Fruit fly (Drosophila melanogaster) whole organism, embryonic: ENCODE results near the gene CG11600.

Source experiments
- Ada2b ChIP-seq: fragments of 200-800 bp; sonication (Bioruptor generic); IDR thresholded peaks from 2 replicates; pipeline ENCODE4 v1.3.6; 2022; ENCODE audit warnings: missing biosample characterization, missing genetic modification characterization
- Atf3 ChIP-seq: fragments of 200-800 bp; sonication (Bioruptor generic); optimal IDR thresholded peaks from 3 replicates; lab custom pipeline; 2016; ENCODE audit warnings: missing biosample characterization, missing genetic modification characterization
- Bteb2 ChIP-seq: fragments of 200-800 bp; sonication (Bioruptor generic); optimal IDR thresholded peaks from 2 replicates; lab custom pipeline; 2016; ENCODE audit warnings: missing biosample characterization, missing genetic modification characterization
- CG1024 ChIP-seq: fragments of 200-800 bp; sonication (Bioruptor generic); IDR thresholded peaks from 2 replicates; pipeline ENCODE4 v1.3.6; 2022; ENCODE audit warnings: missing biosample characterization, missing genetic modification characterization
- CG10543 ChIP-seq: fragments of 200-800 bp; sonication (Bioruptor generic); optimal IDR thresholded peaks from 3 replicates; lab custom pipeline; 2017; ENCODE audit warnings: missing biosample characterization, mild to moderate bottlenecking, missing genetic modification characterization, moderate library complexity
- CG10565 ChIP-seq: fragments of 200-800 bp; sonication (Bioruptor generic); optimal IDR thresholded peaks from 3 replicates; lab custom pipeline; 2016; ENCODE audit warnings: missing biosample characterization, mild to moderate bottlenecking, missing genetic modification characterization
- CG11560 ChIP-seq: fragments of 200-800 bp; sonication (Bioruptor generic); IDR thresholded peaks from 3 replicates; pipeline ENCODE4 v1.3.6; 2022; ENCODE audit warnings: missing biosample characterization, missing genetic modification characterization
- CG12155 ChIP-seq: fragments of 200-800 bp; sonication (Bioruptor generic); optimal IDR thresholded peaks from 3 replicates; lab custom pipeline; 2016; ENCODE audit warnings: missing biosample characterization, missing genetic modification characterization
- CG12236 ChIP-seq: fragments of 200-800 bp; sonication (Bioruptor generic); optimal IDR thresholded peaks from 2 replicates; lab custom pipeline; 2016; ENCODE audit warnings: missing biosample characterization, missing genetic modification characterization
- CG12299 ChIP-seq: fragments of 200-800 bp; sonication (Bioruptor generic); optimal IDR thresholded peaks from 2 replicates; lab custom pipeline; 2018; ENCODE audit warnings: missing biosample characterization, mild to moderate bottlenecking, missing genetic modification characterization
- CG12391 ChIP-seq: fragments of 200-800 bp; sonication (Bioruptor generic); optimal IDR thresholded peaks from 3 replicates; lab custom pipeline; 2018; ENCODE audit warnings: missing biosample characterization, mild to moderate bottlenecking, missing genetic modification characterization, moderate library complexity
- CG12659 ChIP-seq: fragments of 200-800 bp; sonication (Bioruptor generic); optimal IDR thresholded peaks from 3 replicates; lab custom pipeline; 2017; ENCODE audit warnings: mild to moderate bottlenecking, missing biosample characterization, missing genetic modification reagents, missing genetic modification characterization
- CG13123 ChIP-seq: fragments of 200-800 bp; sonication (Bioruptor generic); optimal IDR thresholded peaks from 2 replicates; lab custom pipeline; 2016; ENCODE audit warnings: missing biosample characterization, missing genetic modification characterization
- CG14710 ChIP-seq: fragments of 200-800 bp; sonication (Bioruptor generic); optimal IDR thresholded peaks from 3 replicates; lab custom pipeline; 2019; ENCODE audit warnings: missing biosample characterization, mild to moderate bottlenecking, missing genetic modification characterization, moderate library complexity
- CG14965 ChIP-seq: fragments of 200-800 bp; sonication (Bioruptor generic); optimal IDR thresholded peaks from 2 replicates; lab custom pipeline; 2016; ENCODE audit warnings: missing biosample characterization, missing genetic modification characterization, borderline replicate concordance
- CG2116 ChIP-seq: fragments of 200-800 bp; sonication (Bioruptor generic); optimal IDR thresholded peaks from 3 replicates; lab custom pipeline; 2018; ENCODE audit warnings: missing biosample characterization, mild to moderate bottlenecking, missing genetic modification characterization
- CG2202 ChIP-seq: fragments of 200-800 bp; sonication (Bioruptor generic); optimal IDR thresholded peaks from 2 replicates; lab custom pipeline; 2018; ENCODE audit warnings: missing biosample characterization, mild to moderate bottlenecking, missing genetic modification characterization
- CG5245 ChIP-seq: fragments of 200-800 bp; sonication (Bioruptor generic); optimal IDR thresholded peaks from 3 replicates; lab custom pipeline; 2016; ENCODE audit warnings: missing biosample characterization, missing genetic modification characterization
- CG6272 ChIP-seq: fragments of 200-800 bp; sonication (Bioruptor generic); IDR thresholded peaks from 2 replicates; pipeline ENCODE4 v1.3.6; 2022; ENCODE audit warnings: missing biosample characterization, missing genetic modification characterization
- CG6854 ChIP-seq: fragments of 200-800 bp; sonication (Bioruptor generic); optimal IDR thresholded peaks from 3 replicates; lab custom pipeline; 2017; ENCODE audit warnings: missing biosample characterization, mild to moderate bottlenecking, missing genetic modification characterization
- CG7928 ChIP-seq: fragments of 200-800 bp; sonication (Bioruptor generic); optimal IDR thresholded peaks from 2 replicates; lab custom pipeline; 2017; ENCODE audit warnings: missing biosample characterization, mild to moderate bottlenecking, missing genetic modification characterization
- CG7987 ChIP-seq: fragments of 200-800 bp; sonication (Bioruptor generic); optimal IDR thresholded peaks from 2 replicates; lab custom pipeline; 2018; ENCODE audit warnings: missing biosample characterization, mild to moderate bottlenecking, missing genetic modification characterization, moderate library complexity
- CG8944 ChIP-seq: fragments of 200-800 bp; sonication (Bioruptor generic); optimal IDR thresholded peaks from 3 replicates; lab custom pipeline; 2016; ENCODE audit warnings: missing biosample characterization, missing genetic modification characterization
- CG9215 ChIP-seq: fragments of 200-800 bp; sonication (Bioruptor generic); IDR thresholded peaks from 2 replicates; pipeline ENCODE4 v1.3.6; 2022; ENCODE audit warnings: missing biosample characterization, missing genetic modification characterization
- Dbx ChIP-seq: fragments of 200-800 bp; sonication (Bioruptor generic); IDR thresholded peaks from 3 replicates; pipeline ENCODE4 v1.3.6; 2022; ENCODE audit warnings: missing biosample characterization, missing genetic modification characterization
- Dip2 ChIP-seq: fragments of 200-800 bp; sonication (Bioruptor generic); IDR thresholded peaks from 2 replicates; pipeline ENCODE4 v1.3.6; 2022; ENCODE audit warnings: missing biosample characterization, missing genetic modification characterization
- Ets97D ChIP-seq: fragments of 200-800 bp; sonication (Bioruptor generic); optimal IDR thresholded peaks from 3 replicates; lab custom pipeline; 2016; ENCODE audit warnings: missing biosample characterization, missing genetic modification characterization
- Fer1 ChIP-seq: fragments of 200-800 bp; sonication (Bioruptor generic); optimal IDR thresholded peaks from 2 replicates; lab custom pipeline; 2017; ENCODE audit warnings: missing biosample characterization, mild to moderate bottlenecking, missing genetic modification characterization
- Gug ChIP-seq: fragments of 200-800 bp; sonication (Bioruptor generic); IDR thresholded peaks from 4 replicates; pipeline ENCODE4 v1.3.6; 2022; ENCODE audit warnings: missing biosample characterization, missing genetic modification characterization
- Pdp1 ChIP-seq, 2 experiments: fragments of 200-800 bp; sonication (Bioruptor generic); optimal IDR thresholded peaks; 3 replicates each; lab custom pipeline; 2016; ENCODE audit warnings: missing biosample characterization in 2 of 2, missing genetic modification characterization in 2 of 2, mild to moderate bottlenecking in 1 of 2, moderate library complexity in 1 of 2
- Scr ChIP-seq: fragments of 200-800 bp; sonication (Bioruptor generic); IDR thresholded peaks from 2 replicates; pipeline ENCODE4 v1.3.6; 2022; ENCODE audit warnings: missing biosample characterization, missing genetic modification characterization; ENCODE audit not compliant: partially characterized antibody
- Sin3A ChIP-seq: fragments of >200 bp; optimal IDR thresholded peaks from 2 replicates; lab custom pipeline; 2018
- Trl ChIP-seq, 3 experiments: fragments of >200 bp in 2 of 3; fragments of 200-800 bp in 1 of 3; sonication (Bioruptor generic) in 1 of 3; optimal IDR thresholded peaks; 2 replicates in 1 of 3; 3 replicates in 2 of 3; lab custom pipeline; 2016 to 2017; ENCODE audit warnings: missing biosample characterization in 1 of 3, missing genetic modification characterization in 1 of 3
- abd-A ChIP-seq: fragments of 200-800 bp; sonication (Bioruptor generic); optimal IDR thresholded peaks from 3 replicates; lab custom pipeline; 2019; ENCODE audit warnings: missing biosample characterization, mild to moderate bottlenecking, missing genetic modification characterization, moderate library complexity
- bsh ChIP-seq, 2 experiments: fragments of 200-800 bp; sonication (Bioruptor generic); optimal IDR thresholded peaks; 2 replicates each; lab custom pipeline; 2017 to 2018; ENCODE audit warnings: mild to moderate bottlenecking in 2 of 2, missing biosample characterization in 2 of 2, missing genetic modification characterization in 2 of 2, moderate library complexity in 1 of 2
- cas ChIP-seq: fragments of 200-800 bp; sonication (Bioruptor generic); IDR thresholded peaks from 2 replicates; pipeline ENCODE4 v1.3.6; 2022; ENCODE audit warnings: missing biosample characterization, missing genetic modification characterization
- fu2 ChIP-seq: fragments of 200-800 bp; sonication (Bioruptor generic); optimal IDR thresholded peaks from 2 replicates; lab custom pipeline; 2016; ENCODE audit warnings: missing biosample characterization, missing genetic modification characterization
- gcm2 ChIP-seq: fragments of 200-800 bp; sonication (Bioruptor generic); optimal IDR thresholded peaks from 2 replicates; lab custom pipeline; 2016; ENCODE audit warnings: missing biosample characterization, missing genetic modification characterization
- grn ChIP-seq: fragments of 200-800 bp; sonication (Bioruptor generic); optimal IDR thresholded peaks from 3 replicates; lab custom pipeline; 2017; ENCODE audit warnings: missing biosample characterization, missing genetic modification characterization
- kah ChIP-seq: fragments of 200-800 bp; sonication (Bioruptor generic); optimal IDR thresholded peaks from 2 replicates; lab custom pipeline; 2018; ENCODE audit warnings: missing biosample characterization, mild to moderate bottlenecking, missing genetic modification characterization
- lov ChIP-seq, 2 experiments: fragments of 200-800 bp in 1 of 2; fragments of >200 bp in 1 of 2; sonication (Bioruptor generic) in 1 of 2; IDR thresholded peaks in 1 of 2; optimal IDR thresholded peaks in 1 of 2; 2 replicates in 1 of 2; 3 replicates in 1 of 2; pipeline versions ENCODE4 v1.3.6 to Lab custom; 2017 to 2022; ENCODE audit warnings: missing biosample characterization in 1 of 2, missing genetic modification characterization in 1 of 2
- nom ChIP-seq: fragments of 200-800 bp; sonication (Bioruptor generic); optimal IDR thresholded peaks from 2 replicates; lab custom pipeline; 2017; ENCODE audit warnings: missing biosample characterization, missing genetic modification characterization, mild to moderate bottlenecking, moderate library complexity, missing genetic modification reagents
- pros ChIP-seq: fragments of 200-800 bp; sonication (Bioruptor generic); optimal IDR thresholded peaks from 3 replicates; lab custom pipeline; 2019; ENCODE audit warnings: missing biosample characterization, mild to moderate bottlenecking, missing genetic modification characterization, moderate library complexity
- sisA ChIP-seq: fragments of 200-800 bp; sonication (Bioruptor generic); IDR thresholded peaks from 2 replicates; pipeline ENCODE4 v1.3.6; 2022; ENCODE audit warnings: missing biosample characterization, missing genetic modification characterization
- tin ChIP-seq: fragments of 200-800 bp; sonication (Bioruptor generic); optimal IDR thresholded peaks from 3 replicates; lab custom pipeline; 2016; ENCODE audit warnings: missing biosample characterization, missing genetic modification characterization
- trh ChIP-seq: fragments of 200-800 bp; sonication (Bioruptor generic); optimal IDR thresholded peaks from 2 replicates; lab custom pipeline; 2016; ENCODE audit warnings: missing biosample characterization, missing genetic modification characterization
- tx ChIP-seq: fragments of 200-800 bp; sonication (Bioruptor generic); optimal IDR thresholded peaks from 2 replicates; lab custom pipeline; 2016; ENCODE audit warnings: missing biosample characterization, missing genetic modification characterization
- wdn ChIP-seq: fragments of 200-800 bp; sonication (Bioruptor generic); IDR thresholded peaks from 2 replicates; pipeline ENCODE4 v1.3.6; 2022; ENCODE audit warnings: missing biosample characterization, missing genetic modification characterization
- wor ChIP-seq: fragments of 200-800 bp; sonication (Bioruptor generic); IDR thresholded peaks from 2 replicates; pipeline ENCODE4 v1.3.6; 2022; ENCODE audit warnings: missing biosample characterization, missing genetic modification characterization
- yki ChIP-seq: fragments of >200 bp; optimal IDR thresholded peaks from 3 replicates; lab custom pipeline; 2018
- zfh1 ChIP-seq: fragments of 200-800 bp; sonication (Bioruptor generic); IDR thresholded peaks from 3 replicates; pipeline ENCODE4 v1.3.6; 2022; ENCODE audit warnings: missing biosample characterization, missing genetic modification characterization

Gene CG11600

dm6 chr3R:12627691-12628148 is 8.6 kb upstream of the CG11600 start, which contains the start of the genes Vha55 and Snx3 (continued):
- TF ChIP-seq Fer1 (GFP tag; lab: Kevin White, UChicago): peak; percentile 77
- TF ChIP-seq bsh (GFP tag; optimal IDR thresholded peaks at IDR 0.05; lab: Kevin White, UChicago): peak in 1 of 2 experiments; percentile 40
- peak; percentile 60 for TF ChIP-seq CG7928 (GFP tag; lab: Kevin White, UChicago)
- TF ChIP-seq CG7987 (GFP tag; lab: Kevin White, UChicago): peak; percentile 88
- TF ChIP-seq CG14965 (GFP tag; lab: Kevin White, UChicago): peak; percentile 38
- TF ChIP-seq CG10565 (GFP tag; lab: Kevin White, UChicago): no peak
- peak; percentile 88 for TF ChIP-seq CG14710 (tag; lab: Kevin White, UChicago)
- no peak for TF ChIP-seq CG9215 (GFP tag; lab: Robert Waterston, UW)
- TF ChIP-seq wdn: no peak
- no peak for TF ChIP-seq CG6854
- TF ChIP-seq CG10543 (GFP tag; lab: Kevin White, UChicago): peak; percentile 71
- peak; percentile 55 for TF ChIP-seq CG12236 (GFP tag; lab: Kevin White, UChicago)
- peak; percentile 86 to 94 for TF ChIP-seq Pdp1 (GFP tag; optimal IDR thresholded peaks at IDR 0.05; lab: Kevin White, UChicago)
- TF ChIP-seq abd-A (tag; lab: Kevin White, UChicago): no peak
- TF ChIP-seq CG8944 (GFP tag; lab: Kevin White, UChicago): peak; percentile 84
- TF ChIP-seq grn (GFP tag; lab: Kevin White, UChicago): no peak
- TF ChIP-seq Trl (optimal IDR thresholded peaks at IDR 0.05; lab: Kevin White, UChicago): peak in 1 of 2 experiments; percentile 21
- TF ChIP-seq Trl (GFP tag; optimal IDR thresholded peaks at IDR 0.05; lab: Kevin White, UChicago): peak; percentile 92
- TF ChIP-seq CG13123 (GFP tag; lab: Kevin White, UChicago): peak; percentile 65
- TF ChIP-seq yki (lab: Kevin White, UChicago): peak; percentile 14
- TF ChIP-seq CG2202 (tag; lab: Kevin White, UChicago): peak; percentile 45
- TF ChIP-seq tin (GFP tag; lab: Kevin White, UChicago): peak; percentile 80
- peak; percentile 95 for TF ChIP-seq Atf3
- peak; percentile 95 for TF ChIP-seq CG12659
- no peak; the same call in 1 of the 2 replicates for TF ChIP-seq CG6272
- peak; percentile 77 for TF ChIP-seq tx (GFP tag; lab: Kevin White, UChicago)
- TF ChIP-seq zfh1 (GFP tag; lab: Robert Waterston, UW): no peak
- TF ChIP-seq CG11560 (tag; lab: Robert Waterston, UW): no peak
- TF ChIP-seq CG1024: no peak
- peak; percentile 73 for TF ChIP-seq CG2116
- no peak for TF ChIP-seq sisA
- TF ChIP-seq gcm2: peak; percentile 21
- peak; percentile 85 for TF ChIP-seq Bteb2 (GFP tag; lab: Kevin White, UChicago)
- TF ChIP-seq CG12391 (tag; lab: Kevin White, UChicago): peak; percentile 68
- no peak for TF ChIP-seq Dbx (GFP tag; lab: Robert Waterston, UW)
- TF ChIP-seq CG12155 (GFP tag; lab: Kevin White, UChicago): peak; percentile 88
- TF ChIP-seq Ada2b (GFP tag; lab: Robert Waterston, UW): no peak
- TF ChIP-seq Dip2 (GFP tag; lab: Robert Waterston, UW): no peak
- TF ChIP-seq Ets97D: peak; percentile 97
- no peak for TF ChIP-seq lov (optimal IDR thresholded peaks at IDR 0.05; lab: Kevin White, UChicago)
- no peak for TF ChIP-seq lov (GFP tag; IDR thresholded peaks at IDR 0.05; lab: Robert Waterston, UW)
- peak; percentile 92 for TF ChIP-seq Sin3A
- TF ChIP-seq kah (GFP tag; lab: Kevin White, UChicago): no peak
- peak; percentile 54 for TF ChIP-seq CG12299
- no peak for TF ChIP-seq wor (GFP tag; lab: Robert Waterston, UW)
- peak; percentile 83 for TF ChIP-seq fu2 (GFP tag; lab: Kevin White, UChicago)
- TF ChIP-seq trh (GFP tag; lab: Kevin White, UChicago): peak; percentile 23
- no peak for TF ChIP-seq nom (GFP tag; lab: Kevin White, UChicago)
- TF ChIP-seq CG5245 (GFP tag; lab: Kevin White, UChicago): peak; percentile 74
- no peak for TF ChIP-seq cas (GFP tag; lab: Robert Waterston, UW)
- no peak for TF ChIP-seq pros
- peak; percentile 78 for TF ChIP-seq Gug (GFP tag; lab: Robert Waterston, UW)
- TF ChIP-seq Scr (GFP tag; lab: Robert Waterston, UW): no peak
